Fruit fly (Drosophila melanogaster): ENCODE measurements around the gene CG18284.

Gene CG18284

DNA sequence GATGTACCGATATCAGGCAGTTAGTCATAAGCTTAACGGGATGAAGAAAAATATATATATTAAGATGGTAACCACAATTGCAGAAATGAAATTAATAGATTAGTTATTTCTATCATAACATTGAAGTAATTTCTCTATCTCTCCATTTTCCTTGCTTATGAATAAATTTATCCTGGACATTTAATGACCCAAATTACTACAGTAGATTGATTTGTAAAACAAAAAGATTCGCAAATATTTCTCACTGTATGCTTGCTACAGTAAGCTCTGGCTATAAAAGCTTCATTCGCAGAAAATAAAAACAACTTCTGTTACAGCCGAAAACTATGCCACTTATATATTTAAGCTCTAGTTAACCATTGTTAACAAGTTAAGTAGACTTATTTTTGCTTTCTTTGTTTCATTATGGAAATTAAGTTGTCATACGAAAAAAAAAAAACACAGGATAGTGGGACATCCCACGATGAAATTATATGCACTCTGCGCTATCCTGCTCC, 36.9 kb downstream of the CG18284 start, which contains the start of gene CG17105:
Gene CG17105 (plus strand): TSS at position 447 of the 497 bp plus-strand sequence.
- TF ChIP-seq CG2120 (GFP tag; optimal IDR thresholded peaks at IDR 0.05) = peak; percentile 15
- TF ChIP-seq CG3281 (GFP tag; optimal IDR thresholded peaks at IDR 0.05) = peak; percentile 3
- TF ChIP-seq Hr51 (GFP tag; optimal IDR thresholded peaks at IDR 0.05) = peak in 1 of 2 experiments; percentile 56
- no peak for TF ChIP-seq CG13296 (GFP tag; optimal IDR thresholded peaks at IDR 0.05)
- TF ChIP-seq unpg (GFP tag; optimal IDR thresholded peaks at IDR 0.05) = peak; percentile 26
- peak; percentile 11 for TF ChIP-seq CG11504 (tag; optimal IDR thresholded peaks at IDR 0.05)
- TF ChIP-seq CG12299 (tag; optimal IDR thresholded peaks at IDR 0.05) = no peak
- no peak for TF ChIP-seq Rx (GFP tag; IDR thresholded peaks at IDR 0.05)
- TF ChIP-seq lmd (GFP tag; IDR thresholded peaks at IDR 0.05) = no peak
- no peak for TF ChIP-seq HmgD (GFP tag; optimal IDR thresholded peaks at IDR 0.05)
- TF ChIP-seq NFAT (GFP tag; IDR thresholded peaks at IDR 0.05) = no peak
- peak; percentile 24 for TF ChIP-seq Sox102F (GFP tag; optimal IDR thresholded peaks at IDR 0.05)
- TF ChIP-seq CG18599 (GFP tag; optimal IDR thresholded peaks at IDR 0.05) = no peak
- no peak for TF ChIP-seq MTF-1 (GFP tag; optimal IDR thresholded peaks at IDR 0.05; ENCODE audit: borderline replicate concordance)
- peak; percentile 15 for TF ChIP-seq PHDP (tag; optimal IDR thresholded peaks at IDR 0.05)
- peak; percentile 3 for TF ChIP-seq bcd (GFP tag; optimal IDR thresholded peaks at IDR 0.05)
- peak; percentile 8 for TF ChIP-seq dmrt99B (tag; optimal IDR thresholded peaks at IDR 0.05)
- no peak for TF ChIP-seq Atf-2 (GFP tag; optimal IDR thresholded peaks at IDR 0.05)
- TF ChIP-seq grau (tag; optimal IDR thresholded peaks at IDR 0.05) = peak; percentile 80
- TF ChIP-seq CG3995 (GFP tag; optimal IDR thresholded peaks at IDR 0.05) = no peak
- no peak for TF ChIP-seq CG1603 (tag; optimal IDR thresholded peaks at IDR 0.05)
- peak; percentile 6 for TF ChIP-seq Fer3 (tag; optimal IDR thresholded peaks at IDR 0.05)
- peak; percentile 14 for TF ChIP-seq Meics (GFP tag; optimal IDR thresholded peaks at IDR 0.05)
- TF ChIP-seq wek (GFP tag; optimal IDR thresholded peaks at IDR 0.05) = no peak
- TF ChIP-seq ara (GFP tag; IDR thresholded peaks at IDR 0.05) = no peak
- TF ChIP-seq H2.0 (GFP tag; IDR thresholded peaks at IDR 0.05) = no peak
- no peak for TF ChIP-seq dysf (GFP tag; IDR thresholded peaks at IDR 0.05)
- TF ChIP-seq CG32532 (GFP tag; IDR thresholded peaks at IDR 0.05) = peak; percentile 9; the same call in 1 of the 2 replicates
- TF ChIP-seq pum (GFP tag; optimal IDR thresholded peaks at IDR 0.05) = no peak
- no peak for TF ChIP-seq Hr39 (optimal IDR thresholded peaks at IDR 0.05)
- no peak for TF ChIP-seq h (optimal IDR thresholded peaks at IDR 0.05)
- TF ChIP-seq CG15011 (GFP tag; optimal IDR thresholded peaks at IDR 0.05) = no peak
- peak; percentile 14 for TF ChIP-seq CG15269 (tag; optimal IDR thresholded peaks at IDR 0.05)
- no peak for TF ChIP-seq onecut (GFP tag; IDR thresholded peaks at IDR 0.05)
- peak; percentile 39 for TF ChIP-seq gem (tag; optimal IDR thresholded peaks at IDR 0.05)
- TF ChIP-seq CG2129 (GFP tag; IDR thresholded peaks at IDR 0.05; ENCODE audit: partially characterized antibody) = no peak
- peak; percentile 57 for TF ChIP-seq Med (GFP tag)
- 0 out of 3 replicates have a peak, but pooled peaks have one; percentile 19 for TF ChIP-seq row (GFP tag; IDR thresholded peaks at IDR 0.05)
- TF ChIP-seq CG2678 (tag; optimal IDR thresholded peaks at IDR 0.05) = peak; percentile 10
- no peak for TF ChIP-seq so (GFP tag; IDR thresholded peaks at IDR 0.05)
- TF ChIP-seq gsb-n (tag; optimal IDR thresholded peaks at IDR 0.05) = no peak
- no peak for TF ChIP-seq BEAF-32 (GFP tag; optimal IDR thresholded peaks at IDR 0.05)
